Fruit fly (Drosophila melanogaster) whole organism, embryonic: ENCODE data around the gene CG5225.

Experiments
- CG16815 ChIP-seq: fragments of 200-800 bp; sonication (Bioruptor generic); optimal IDR thresholded peaks from 3 replicates; lab custom pipeline; 2017; ENCODE audit warnings: missing biosample characterization, mild to moderate bottlenecking, missing genetic modification characterization
- Hmr ChIP-seq: fragments of 200-800 bp; sonication (Bioruptor generic); optimal IDR thresholded peaks from 3 replicates; lab custom pipeline; 2017; ENCODE audit warnings: mild to moderate bottlenecking, missing biosample characterization, missing genetic modification reagents, missing genetic modification characterization
- cato ChIP-seq: fragments of 200-800 bp; sonication (Bioruptor generic); optimal IDR thresholded peaks from 2 replicates; lab custom pipeline; 2016; ENCODE audit warnings: missing biosample characterization, missing genetic modification characterization, borderline replicate concordance
- disco-r ChIP-seq: fragments of 200-800 bp; sonication (Bioruptor generic); optimal IDR thresholded peaks from 2 replicates; lab custom pipeline; 2016; ENCODE audit warnings: missing biosample characterization, missing genetic modification characterization
- gce ChIP-seq: fragments of 200-800 bp; sonication (Bioruptor generic); IDR thresholded peaks from 3 replicates; pipeline ENCODE4 v1.3.6; 2022; ENCODE audit warnings: missing biosample characterization, missing genetic modification characterization

DNA sequence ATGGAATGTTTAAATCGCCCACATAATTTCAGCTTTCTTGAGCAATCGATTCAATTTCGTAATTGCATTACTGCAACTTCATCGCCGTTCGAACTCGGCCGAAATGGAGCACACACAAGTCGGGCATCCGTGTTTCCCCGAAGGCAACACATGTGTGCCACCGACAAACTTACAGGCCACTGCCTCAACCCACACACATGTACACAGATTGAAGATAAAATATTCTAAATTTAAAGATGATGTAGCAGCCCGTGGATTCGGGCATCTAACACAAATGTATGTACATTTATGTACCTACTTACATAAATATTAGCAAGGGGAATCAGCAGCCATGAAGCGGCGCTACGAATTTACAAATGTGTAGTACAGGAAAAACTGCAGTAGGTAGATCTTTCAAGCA is 37.6 kb downstream of the CG5225 start:
- no peak for TF ChIP-seq cato (GFP tag; lab: Kevin White, UChicago)
- TF ChIP-seq Hmr (GFP tag; lab: Kevin White, UChicago): no peak
- no peak for TF ChIP-seq CG16815 (GFP tag; lab: Kevin White, UChicago)
- no peak for TF ChIP-seq gce (GFP tag; lab: Robert Waterston, UW)
- no peak for TF ChIP-seq disco-r
